Fruit fly (Drosophila melanogaster) whole organism, wandering third instar larva: ENCODE measurements around the gene Mitofilin.

Source experiments
- Abd-B ChIP-seq: fragments of >200 bp; optimal IDR thresholded peaks from 2 replicates; lab custom pipeline; 2017; ENCODE audit warnings: missing biosample characterization, missing genetic modification characterization
- CG32264 ChIP-seq: fragments of 200-800 bp; sonication (Bioruptor generic); optimal IDR thresholded peaks from 2 replicates; lab custom pipeline; 2016; ENCODE audit warnings: missing biosample characterization, missing genetic modification characterization
- CG9705 ChIP-seq: fragments of 200-800 bp; sonication (Bioruptor generic); optimal IDR thresholded peaks from 2 replicates; lab custom pipeline; 2018; ENCODE audit warnings: missing biosample characterization, mild to moderate bottlenecking, missing genetic modification characterization
- CrebA ChIP-seq: fragments of 200-800 bp; sonication (Bioruptor generic); optimal IDR thresholded peaks from 2 replicates; lab custom pipeline; 2016; ENCODE audit warnings: missing biosample characterization, mild to moderate bottlenecking, missing genetic modification characterization, borderline replicate concordance
- Dfd ChIP-seq: fragments of >200 bp; optimal IDR thresholded peaks from 2 replicates; lab custom pipeline; 2017; ENCODE audit warnings: missing biosample characterization, missing genetic modification characterization
- Dif ChIP-seq: fragments of 200-275, 200-300 bp; sonication (Bioruptor generic); optimal IDR thresholded peaks from 2 replicates; lab custom pipeline; 2018; ENCODE audit warnings: missing biosample characterization, missing genetic modification characterization; ENCODE audit not compliant: partially characterized antibody
- GATAd ChIP-seq: sonication (Bioruptor generic); optimal IDR thresholded peaks from 2 replicates; lab custom pipeline; 2016; ENCODE audit warnings: missing biosample characterization, missing genetic modification characterization
- HLH106 ChIP-seq: fragments of 200-800 bp; optimal IDR thresholded peaks from 3 replicates; lab custom pipeline; 2019; ENCODE audit warnings: missing biosample characterization, mild to moderate bottlenecking, missing genetic modification characterization, moderate library complexity
- Hnf4 ChIP-seq: fragments of 200-800 bp; sonication (Bioruptor generic); optimal IDR thresholded peaks from 2 replicates; lab custom pipeline; 2016; ENCODE audit warnings: missing biosample characterization, mild to moderate bottlenecking, missing genetic modification characterization
- Hr78 ChIP-seq: fragments of >200 bp; optimal IDR thresholded peaks from 2 replicates; lab custom pipeline; 2017; ENCODE audit warnings: missing biosample characterization, missing genetic modification characterization
- Hr83 ChIP-seq: fragments of 200-300 bp; sonication (Bioruptor generic); optimal IDR thresholded peaks from 2 replicates; lab custom pipeline; 2016; ENCODE audit warnings: missing biosample characterization, mild to moderate bottlenecking, missing genetic modification characterization, moderate library complexity; ENCODE audit not compliant: poor library complexity, severe bottlenecking
- Jra ChIP-seq: sonication (Bioruptor generic); optimal IDR thresholded peaks from 2 replicates; lab custom pipeline; 2016; ENCODE audit warnings: missing biosample characterization, missing genetic modification characterization
- Myc ChIP-seq: fragments of >200 bp; optimal IDR thresholded peaks from 2 replicates; lab custom pipeline; 2017
- N ChIP-seq: fragments of >200 bp; optimal IDR thresholded peaks from 2 replicates; lab custom pipeline; 2018; ENCODE audit warnings: missing biosample characterization, missing external identifiers, missing genetic modification characterization
- OdsH ChIP-seq: fragments of 200-800 bp; sonication (Bioruptor generic); optimal IDR thresholded peaks from 2 replicates; lab custom pipeline; 2016; ENCODE audit warnings: missing biosample characterization, mild to moderate bottlenecking, missing genetic modification characterization
- Rel ChIP-seq, 2 experiments: fragments of 200-800 bp; sonication (Bioruptor generic) in 1 of 2; optimal IDR thresholded peaks; 2 replicates in 1 of 2; 3 replicates in 1 of 2; lab custom pipeline; 2016 to 2019; ENCODE audit warnings: mild to moderate bottlenecking in 2 of 2, missing biosample characterization in 2 of 2, missing genetic modification characterization in 2 of 2, moderate library complexity in 1 of 2
- Sp1 ChIP-seq: fragments of 200-800 bp; sonication (Bioruptor generic); optimal IDR thresholded peaks from 3 replicates; lab custom pipeline; 2019; ENCODE audit warnings: missing biosample characterization, mild to moderate bottlenecking, missing genetic modification characterization, moderate library complexity
- Vsx2 ChIP-seq: fragments of 200-300, 225-300 bp; sonication (Bioruptor generic); optimal IDR thresholded peaks from 2 replicates; lab custom pipeline; 2018; ENCODE audit warnings: missing biosample characterization, missing genetic modification characterization; ENCODE audit not compliant: partially characterized antibody
- br ChIP-seq: fragments of 200-800 bp; sonication (Bioruptor generic); optimal IDR thresholded peaks from 2 replicates; lab custom pipeline; 2016; ENCODE audit warnings: missing biosample characterization, missing genetic modification characterization
- brk ChIP-seq: fragments of 200-800 bp; sonication (Bioruptor generic); optimal IDR thresholded peaks from 2 replicates; lab custom pipeline; 2016; ENCODE audit warnings: missing biosample characterization, mild to moderate bottlenecking, missing genetic modification characterization
- dl ChIP-seq, 2 experiments: fragments of 175-275, 200-275 bp in 1 of 2; fragments of 200-275 bp in 1 of 2; sonication (Bioruptor generic); optimal IDR thresholded peaks; lab custom pipeline; 2018; ENCODE audit warnings: mild to moderate bottlenecking in 2 of 2, missing biosample characterization in 2 of 2, missing genetic modification characterization in 2 of 2, moderate library complexity in 2 of 2; ENCODE audit not compliant: partially characterized antibody in 2 of 2, insufficient read depth in 1 of 2
- dmrt93B ChIP-seq: fragments of 200-800 bp; sonication (Bioruptor generic); optimal IDR thresholded peaks from 2 replicates; lab custom pipeline; 2018; ENCODE audit warnings: missing biosample characterization, mild to moderate bottlenecking, missing genetic modification characterization
- dsf ChIP-seq: sonication (Bioruptor generic); optimal IDR thresholded peaks from 2 replicates; lab custom pipeline; 2016; ENCODE audit warnings: missing biosample characterization, missing genetic modification characterization, borderline replicate concordance
- ey ChIP-seq: fragments of 200-800 bp; sonication (Bioruptor generic); optimal IDR thresholded peaks from 2 replicates; lab custom pipeline; 2016; ENCODE audit warnings: missing biosample characterization, missing genetic modification characterization
- foxo ChIP-seq, 2 experiments: fragments of 200-800 bp; sonication (Bioruptor generic); optimal IDR thresholded peaks; 2 replicates in 1 of 2; 3 replicates in 1 of 2; lab custom pipeline; 2016 to 2017; ENCODE audit warnings: missing biosample characterization in 2 of 2, missing genetic modification characterization in 2 of 2
- fru ChIP-seq: fragments of 200-800 bp; sonication (Bioruptor generic); optimal IDR thresholded peaks from 3 replicates; lab custom pipeline; 2016; ENCODE audit warnings: missing biosample characterization, mild to moderate bottlenecking, missing genetic modification characterization
- h ChIP-seq: fragments of 200-800 bp; sonication (Bioruptor generic); optimal IDR thresholded peaks from 3 replicates; lab custom pipeline; 2016; ENCODE audit warnings: missing biosample characterization, mild to moderate bottlenecking, missing genetic modification characterization
- jim ChIP-seq: fragments of 175-275, 200-325 bp; sonication (Bioruptor generic); optimal IDR thresholded peaks from 2 replicates; lab custom pipeline; 2016; ENCODE audit warnings: missing biosample characterization, mild to moderate bottlenecking, missing genetic modification characterization
- lola ChIP-seq: fragments of >200 bp; optimal IDR thresholded peaks from 2 replicates; lab custom pipeline; 2017; ENCODE audit warnings: missing biosample characterization, missing genetic modification characterization
- pan ChIP-seq: fragments of >200 bp; optimal IDR thresholded peaks from 2 replicates; lab custom pipeline; 2017
- psq ChIP-seq: fragments of 200-800 bp; sonication (Bioruptor generic); optimal IDR thresholded peaks from 3 replicates; lab custom pipeline; 2017; ENCODE audit warnings: missing biosample characterization, mild to moderate bottlenecking, missing genetic modification characterization, moderate library complexity
- rgr ChIP-seq: fragments of 200-800 bp; sonication (Bioruptor generic); optimal IDR thresholded peaks from 3 replicates; lab custom pipeline; 2016; ENCODE audit warnings: missing biosample characterization, mild to moderate bottlenecking, missing genetic modification characterization
- sage ChIP-seq: fragments of 200-800 bp; sonication (Bioruptor generic); optimal IDR thresholded peaks from 2 replicates; lab custom pipeline; 2016; ENCODE audit warnings: missing biosample characterization, mild to moderate bottlenecking, missing genetic modification characterization
- sv ChIP-seq: fragments of 200-800 bp; sonication (Bioruptor generic); optimal IDR thresholded peaks from 3 replicates; lab custom pipeline; 2016; ENCODE audit warnings: missing biosample characterization, missing genetic modification characterization
- tai ChIP-seq: sonication (Bioruptor generic); optimal IDR thresholded peaks from 2 replicates; lab custom pipeline; 2016; ENCODE audit warnings: missing biosample characterization, missing genetic modification characterization
- usp ChIP-seq: fragments of >200 bp; optimal IDR thresholded peaks from 2 replicates; lab custom pipeline; 2017; ENCODE audit warnings: missing biosample characterization, missing genetic modification characterization
- woc ChIP-seq: sonication (Bioruptor generic); optimal IDR thresholded peaks from 2 replicates; lab custom pipeline; 2016; ENCODE audit warnings: missing biosample characterization, mild to moderate bottlenecking, missing genetic modification characterization

Gene Mitofilin

dm6 chr3R:22046231-22046630 lies 23.1 kb upstream of the Mitofilin start:
- TF ChIP-seq Jra (no peak), lola (GFP tag; lab: Kevin White, UChicago) (no peak), ey (GFP tag; lab: Kevin White, UChicago) (peak; percentile 11), br (GFP tag; lab: Kevin White, UChicago) (no peak), dmrt93B (no peak), Hr78 (no peak), h (GFP tag; lab: Kevin White, UChicago) (peak; percentile 0), sv (GFP tag; lab: Kevin White, UChicago) (no peak), HLH106 (tag; lab: Kevin White, UChicago) (peak; percentile 24), Hnf4 (no peak), OdsH (GFP tag; lab: Kevin White, UChicago) (peak; percentile 27), Abd-B (GFP tag; lab: Kevin White, UChicago) (no peak), CG9705 (GFP tag; lab: Kevin White, UChicago) (no peak), fru (GFP tag; lab: Kevin White, UChicago) (peak; percentile 31), foxo (GFP tag; optimal IDR thresholded peaks at IDR 0.05; lab: Kevin White, UChicago) (no peak)

dm6 chr3R:22044443-22044970 lies 21.4 kb upstream of the Mitofilin start:
- no peak for TF ChIP-seq Hr83 (GFP tag; lab: Kevin White, UChicago)
- no peak for TF ChIP-seq lola (GFP tag; lab: Kevin White, UChicago)
- no peak for TF ChIP-seq rgr (GFP tag; lab: Kevin White, UChicago)
- no peak for TF ChIP-seq fru (GFP tag; lab: Kevin White, UChicago)
- TF ChIP-seq dl (GFP tag; optimal IDR thresholded peaks at IDR 0.05; lab: Kevin White, UChicago; ENCODE audit: insufficient read depth in 1 of 2, partially characterized antibody in 2 of 2) = no peak
- no peak for TF ChIP-seq dmrt93B
- TF ChIP-seq, all 38 proteins: peak for 0

dm6 chr3R:22043748-22044402 lies 20.7 kb upstream of the Mitofilin start:
- TF ChIP-seq fru (GFP tag; lab: Kevin White, UChicago) (peak; percentile 71), CG9705 (GFP tag; lab: Kevin White, UChicago) (no peak), foxo (GFP tag; optimal IDR thresholded peaks at IDR 0.05; lab: Kevin White, UChicago) (peak in 1 of 2 experiments; percentile 10), sv (GFP tag; lab: Kevin White, UChicago) (no peak), Vsx2 (GFP tag; lab: Kevin White, UChicago) (no peak), dsf (no peak), Myc (lab: Kevin White, UChicago) (no peak), HLH106 (tag; lab: Kevin White, UChicago) (no peak), CG32264 (no peak), N (GFP tag; lab: Kevin White, UChicago) (no peak), Rel (GFP tag; optimal IDR thresholded peaks at IDR 0.05; lab: Kevin White, UChicago) (peak; percentile 1), Rel (tag; optimal IDR thresholded peaks at IDR 0.05; lab: Kevin White, UChicago) (peak; percentile 96), pan (lab: Kevin White, UChicago) (no peak), h (GFP tag; lab: Kevin White, UChicago) (peak; percentile 43), psq (GFP tag; lab: Kevin White, UChicago) (peak; percentile 99), rgr (GFP tag; lab: Kevin White, UChicago) (peak; percentile 21), Sp1 (GFP tag; lab: Kevin White, UChicago) (no peak), Jra (peak; percentile 59), br (GFP tag; lab: Kevin White, UChicago) (peak; percentile 3), Dfd (GFP tag; lab: Kevin White, UChicago) (no peak), sage (peak; percentile 61), Hnf4 (peak; percentile 41), usp (GFP tag; lab: Kevin White, UChicago) (no peak), jim (GFP tag; lab: Kevin White, UChicago) (peak; percentile 83), Abd-B (GFP tag; lab: Kevin White, UChicago) (no peak), tai (GFP tag; lab: Kevin White, UChicago) (peak; percentile 66), OdsH (GFP tag; lab: Kevin White, UChicago) (no peak), Hr83 (GFP tag; lab: Kevin White, UChicago) (peak; percentile 31), woc (GFP tag; lab: Kevin White, UChicago) (peak; percentile 15), brk (GFP tag; lab: Kevin White, UChicago) (no peak), lola (GFP tag; lab: Kevin White, UChicago) (no peak), GATAd (GFP tag; lab: Kevin White, UChicago) (no peak), Dif (GFP tag; lab: Kevin White, UChicago) (peak; percentile 56), CrebA (no peak), dl (GFP tag; optimal IDR thresholded peaks at IDR 0.05; lab: Kevin White, UChicago; ENCODE audit: insufficient read depth in 1 of 2, partially characterized antibody in 2 of 2) (peak; percentile 51 to 57)
